Worm (Caenorhabditis elegans): ENCODE measurements around the gene R05G6.10.
A peak's percentile ranks its signal among the peaks of the same experiment; 100 is the strongest.

Gene R05G6.10

DNA sequence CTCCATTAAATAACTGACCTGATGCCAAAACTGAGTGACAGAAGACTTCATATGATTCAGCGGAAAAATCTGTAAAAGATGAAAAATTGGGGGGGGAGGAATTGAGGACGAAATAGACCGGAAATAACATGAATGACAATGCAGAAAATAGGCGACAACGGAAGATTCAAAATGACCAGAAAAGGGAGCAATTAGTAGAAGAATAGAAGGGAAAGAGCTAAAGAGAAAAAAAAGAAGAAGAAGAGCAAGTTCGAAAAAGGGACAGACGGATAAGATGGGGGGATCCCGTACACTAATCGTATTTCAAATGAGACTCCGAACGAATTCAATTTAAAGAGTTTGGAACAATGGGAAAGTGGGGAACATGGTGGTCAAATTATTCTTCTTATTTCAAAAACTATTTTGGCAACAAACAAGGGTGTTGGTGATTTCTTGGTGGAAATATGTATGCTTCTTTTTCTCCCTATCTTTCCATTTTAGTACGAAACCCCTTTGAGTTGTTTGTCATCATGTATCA, at the start of gene R05G6.10:
R05G6.10 (minus strand) TSS at position 51 of the 517 bp plus-strand sequence.
- TF ChIP-seq T22C8.4 (GFP tag; IDR thresholded peaks at IDR 0.05) (no peak), ref-1 (GFP tag; conservative IDR thresholded peaks at IDR 0.05) (no peak), ztf-23 (GFP tag; IDR thresholded peaks at IDR 0.05) (no peak), flt-1 (GFP tag; IDR thresholded peaks at IDR 0.05) (no peak), klf-2 (GFP tag; conservative IDR thresholded peaks at IDR 0.05) (no peak), cog-1 (tag; optimal IDR thresholded peaks at IDR 0.05) (no peak), tab-1 (GFP tag; IDR thresholded peaks at IDR 0.05) (no peak), med-1 (GFP tag; optimal IDR thresholded peaks at IDR 0.05; ENCODE audit: insufficient read depth) (no peak), ztf-29 (GFP tag; IDR thresholded peaks at IDR 0.05) (no peak)

DNA sequence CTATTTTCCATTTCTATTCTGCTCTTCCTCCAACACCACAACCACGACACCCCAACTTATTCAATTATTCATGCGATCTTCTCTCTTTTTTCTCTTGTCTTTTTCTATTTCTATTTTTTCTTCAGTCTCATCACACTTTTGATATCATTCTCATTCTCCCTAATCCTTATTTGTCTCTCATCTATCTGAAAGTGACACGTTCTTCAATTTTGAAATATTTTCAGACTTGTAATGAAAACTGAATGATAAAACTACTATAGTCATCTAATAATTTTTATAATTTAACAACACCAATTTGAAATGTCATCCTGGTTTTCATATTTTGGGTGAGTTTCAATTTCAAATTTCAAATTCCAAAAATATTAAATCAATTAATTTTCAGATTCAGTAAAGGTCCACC, 46.3 kb upstream of the R05G6.10 start, which contains the start of gene cla-1:
cla-1 (plus strand) TSS at position 301 of the 400 bp plus-strand sequence.
- TF ChIP-seq klf-2 (GFP tag; conservative IDR thresholded peaks at IDR 0.05) (no peak), ztf-23 (GFP tag; IDR thresholded peaks at IDR 0.05) (no peak), flt-1 (GFP tag; IDR thresholded peaks at IDR 0.05) (no peak), T22C8.4 (GFP tag; IDR thresholded peaks at IDR 0.05) (no peak), tab-1 (GFP tag; IDR thresholded peaks at IDR 0.05) (no peak), med-1 (GFP tag; optimal IDR thresholded peaks at IDR 0.05; ENCODE audit: insufficient read depth) (no peak), ref-1 (GFP tag; conservative IDR thresholded peaks at IDR 0.05) (no peak), cog-1 (tag; optimal IDR thresholded peaks at IDR 0.05) (no peak), ztf-29 (GFP tag; IDR thresholded peaks at IDR 0.05) (no peak)

DNA sequence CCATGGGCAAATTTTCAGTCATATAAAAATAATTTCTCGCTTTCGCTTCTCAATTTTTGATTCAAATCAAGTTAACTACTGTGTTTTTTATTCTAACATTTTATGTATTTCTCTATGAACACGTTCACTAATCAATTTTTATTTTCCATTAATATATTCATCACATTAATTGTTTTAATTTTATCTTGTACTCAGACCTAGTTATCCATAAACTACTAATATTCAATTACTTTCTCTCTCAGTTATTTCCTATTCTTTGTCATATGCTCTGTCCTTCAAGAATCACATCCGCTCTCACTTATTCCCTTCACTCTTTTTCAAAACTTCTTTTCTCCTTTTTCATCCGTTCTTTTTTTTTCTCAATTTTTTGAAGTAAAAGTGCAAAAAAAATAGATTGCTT, 44.6 kb upstream of the R05G6.10 start:
- TF ChIP-seq tab-1 (GFP tag; IDR thresholded peaks at IDR 0.05) (no peak), klf-2 (GFP tag; conservative IDR thresholded peaks at IDR 0.05) (no peak), ztf-23 (GFP tag; IDR thresholded peaks at IDR 0.05) (no peak), flt-1 (GFP tag; IDR thresholded peaks at IDR 0.05) (no peak), cog-1 (tag; optimal IDR thresholded peaks at IDR 0.05) (no peak), ztf-29 (GFP tag; IDR thresholded peaks at IDR 0.05) (no peak), med-1 (GFP tag; optimal IDR thresholded peaks at IDR 0.05; ENCODE audit: insufficient read depth) (no peak), T22C8.4 (GFP tag; IDR thresholded peaks at IDR 0.05) (no peak), ref-1 (GFP tag; conservative IDR thresholded peaks at IDR 0.05) (no peak)

DNA sequence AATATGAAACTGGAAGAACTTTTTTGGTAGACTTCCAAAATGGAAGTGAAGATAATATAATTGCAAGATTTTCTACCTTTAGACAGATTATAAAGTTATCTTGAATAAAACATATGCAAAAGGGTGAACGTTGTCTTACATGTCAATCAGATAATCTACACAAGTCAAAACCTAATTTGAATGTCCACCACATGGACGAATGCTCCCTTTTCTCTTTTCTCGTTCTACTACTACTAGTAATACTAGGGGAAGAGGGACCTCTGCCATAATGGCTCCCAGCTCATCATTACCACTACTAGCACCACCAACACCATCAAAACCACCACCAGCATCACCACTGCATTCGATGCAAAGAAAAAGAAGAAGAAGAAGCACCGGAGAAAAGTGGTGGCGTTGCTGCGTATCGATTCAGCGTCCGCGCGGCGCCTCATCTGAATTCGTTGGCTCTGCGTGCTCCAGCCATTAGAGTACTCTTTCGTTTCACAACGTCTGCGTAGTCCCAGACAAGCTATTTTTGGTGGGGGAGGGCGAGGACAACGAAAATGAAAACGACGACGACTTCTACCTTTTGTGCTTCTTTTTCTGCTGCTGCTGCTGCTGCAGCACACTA, 43.0 kb upstream of the R05G6.10 start:
- TF ChIP-seq klf-2 (GFP tag; conservative IDR thresholded peaks at IDR 0.05): no peak
- no peak for TF ChIP-seq T22C8.4 (GFP tag; IDR thresholded peaks at IDR 0.05)
- no peak for TF ChIP-seq flt-1 (GFP tag; IDR thresholded peaks at IDR 0.05)
- TF ChIP-seq ref-1 (GFP tag; conservative IDR thresholded peaks at IDR 0.05): no peak
- no peak for TF ChIP-seq tab-1 (GFP tag; IDR thresholded peaks at IDR 0.05)
- TF ChIP-seq med-1 (GFP tag; optimal IDR thresholded peaks at IDR 0.05; ENCODE audit: insufficient read depth): no peak
- no peak for TF ChIP-seq ztf-29 (GFP tag; IDR thresholded peaks at IDR 0.05)
- no peak for TF ChIP-seq cog-1 (tag; optimal IDR thresholded peaks at IDR 0.05)
- TF ChIP-seq ztf-23 (GFP tag; IDR thresholded peaks at IDR 0.05): no peak

DNA sequence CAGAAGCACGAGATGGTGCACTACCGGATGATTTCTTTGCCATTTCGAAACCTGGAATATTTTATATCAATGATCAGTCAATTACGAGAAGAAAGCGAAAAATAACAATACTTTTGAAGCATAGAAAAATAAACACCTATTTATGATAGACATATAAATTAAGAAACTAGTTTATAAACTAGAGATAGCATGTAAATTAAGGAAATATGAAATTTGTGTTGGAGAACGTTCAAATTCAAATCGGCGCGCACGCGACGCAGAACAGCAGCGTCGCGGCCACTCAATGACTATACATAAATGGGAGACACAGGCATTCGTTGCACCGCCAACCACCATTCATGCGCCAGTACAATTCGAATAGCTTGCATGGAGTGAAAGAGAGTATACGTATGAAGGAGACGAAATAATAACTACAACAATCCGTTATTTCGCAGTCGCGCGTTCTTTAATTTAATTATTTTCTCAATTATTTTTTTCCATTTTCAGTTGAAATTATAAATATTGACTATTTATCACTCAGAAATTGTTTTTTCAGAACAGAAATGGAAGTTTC, 37.8 kb upstream of the R05G6.10 start, which contains the start of the genes cec-5 and nol-10:
cec-5 (minus strand) TSS at position 51 of the 553 bp plus-strand sequence.
nol-10 (plus strand) TSS at position 536 of the 553 bp plus-strand sequence.
- no peak for TF ChIP-seq T22C8.4 (GFP tag; IDR thresholded peaks at IDR 0.05)
- TF ChIP-seq flt-1 (GFP tag; IDR thresholded peaks at IDR 0.05): peak; percentile 45; the same call in 1 of the 2 replicates
- TF ChIP-seq klf-2 (GFP tag; conservative IDR thresholded peaks at IDR 0.05): no peak
- TF ChIP-seq cog-1 (tag; optimal IDR thresholded peaks at IDR 0.05): peak; percentile 70

DNA sequence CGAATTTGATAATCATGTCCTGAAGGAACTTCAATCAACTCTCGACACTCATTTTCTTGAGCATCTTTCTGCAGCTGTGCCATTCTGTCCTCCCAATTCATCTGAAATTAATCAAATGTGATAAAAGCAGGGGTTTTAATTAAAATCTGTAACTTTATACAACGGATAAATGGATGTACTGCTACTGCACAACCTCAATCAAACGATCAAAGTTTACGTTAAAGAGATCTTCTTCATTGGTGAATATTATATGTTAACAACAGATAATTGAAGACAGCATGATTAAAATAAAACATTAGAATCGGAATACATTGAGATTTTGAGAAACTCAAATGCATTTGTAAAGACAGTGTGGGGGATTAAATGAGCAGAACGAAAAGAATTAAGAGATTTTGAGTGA, 35.9 kb upstream of the R05G6.10 start, which contains the start of gene F32E10.5:
F32E10.5 (minus strand) TSS at position 101 of the 400 bp plus-strand sequence.
- TF ChIP-seq klf-2 (GFP tag; conservative IDR thresholded peaks at IDR 0.05): no peak
- TF ChIP-seq flt-1 (GFP tag; IDR thresholded peaks at IDR 0.05): no peak
- no peak for TF ChIP-seq T22C8.4 (GFP tag; IDR thresholded peaks at IDR 0.05)
- no peak for TF ChIP-seq ref-1 (GFP tag; conservative IDR thresholded peaks at IDR 0.05)
- no peak for TF ChIP-seq med-1 (GFP tag; optimal IDR thresholded peaks at IDR 0.05; ENCODE audit: insufficient read depth)
- TF ChIP-seq ztf-23 (GFP tag; IDR thresholded peaks at IDR 0.05): no peak
- TF ChIP-seq ztf-29 (GFP tag; IDR thresholded peaks at IDR 0.05): no peak
- no peak for TF ChIP-seq tab-1 (GFP tag; IDR thresholded peaks at IDR 0.05)

DNA sequence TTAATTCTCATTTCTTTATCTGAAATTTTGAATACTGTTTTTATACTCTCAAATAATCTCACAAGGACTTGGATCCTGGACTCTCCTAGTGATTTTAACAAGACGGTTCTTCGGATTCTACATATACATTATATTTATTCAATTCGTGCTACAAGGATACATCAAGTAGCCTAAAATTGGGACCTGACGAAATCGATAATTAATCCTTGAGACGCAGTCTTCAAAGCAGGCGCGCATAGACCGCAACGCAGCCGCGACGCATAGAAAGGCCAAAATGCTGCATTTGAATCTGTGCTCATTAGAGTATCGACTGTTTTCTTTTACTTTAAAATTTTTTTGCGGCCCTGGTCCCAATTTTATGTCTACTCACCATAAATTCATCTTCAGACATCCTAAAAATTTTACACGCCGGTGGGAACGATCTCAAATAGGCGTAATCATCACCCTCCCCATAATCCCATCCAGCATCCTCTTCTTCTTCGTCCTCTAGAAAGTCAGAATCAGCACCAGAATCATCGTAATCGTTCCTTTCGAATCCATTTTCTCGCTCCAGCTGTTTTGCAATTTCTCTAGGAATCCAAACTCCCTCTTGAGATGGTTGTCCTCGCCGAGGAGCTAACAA, 32.9 kb upstream of the R05G6.10 start, which contains the start of gene cec-4:
cec-4 (plus strand) TSS at position 572 of the 622 bp plus-strand sequence.
- no peak for TF ChIP-seq ztf-23 (GFP tag; IDR thresholded peaks at IDR 0.05)
- TF ChIP-seq T22C8.4 (GFP tag; IDR thresholded peaks at IDR 0.05): 0 out of 2 replicates have a peak, but pooled peaks have one; percentile 8

DNA sequence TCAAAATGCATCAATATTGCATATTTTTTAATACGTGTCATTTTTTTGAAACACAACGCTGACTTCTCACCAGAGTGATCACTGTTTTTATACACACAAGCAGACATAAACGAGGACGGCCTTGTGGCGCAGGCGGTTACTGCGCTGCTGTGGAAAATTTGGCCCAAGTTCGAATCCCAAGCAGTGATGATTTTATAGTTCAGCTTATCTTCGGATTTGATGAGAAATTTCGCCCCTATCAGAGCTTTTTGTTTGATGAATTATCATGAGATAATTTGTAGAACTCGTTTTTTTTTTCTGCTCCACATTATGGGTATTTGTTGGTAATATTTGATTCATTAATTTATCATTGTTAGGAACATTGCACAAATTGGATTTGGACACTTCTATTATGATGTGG, 31.6 kb upstream of the R05G6.10 start:
- TF ChIP-seq T22C8.4 (GFP tag; IDR thresholded peaks at IDR 0.05) (peak; percentile 94), med-1 (GFP tag; optimal IDR thresholded peaks at IDR 0.05; ENCODE audit: insufficient read depth) (peak; percentile 89), tab-1 (GFP tag; IDR thresholded peaks at IDR 0.05) (peak; percentile 97), ztf-23 (GFP tag; IDR thresholded peaks at IDR 0.05) (peak; percentile 96), cog-1 (tag; optimal IDR thresholded peaks at IDR 0.05) (peak; percentile 89), flt-1 (GFP tag; IDR thresholded peaks at IDR 0.05) (peak; percentile 97), ref-1 (GFP tag; conservative IDR thresholded peaks at IDR 0.05) (peak; percentile 92), klf-2 (GFP tag; conservative IDR thresholded peaks at IDR 0.05) (peak; percentile 94), ztf-29 (GFP tag; IDR thresholded peaks at IDR 0.05) (peak; percentile 97)

DNA sequence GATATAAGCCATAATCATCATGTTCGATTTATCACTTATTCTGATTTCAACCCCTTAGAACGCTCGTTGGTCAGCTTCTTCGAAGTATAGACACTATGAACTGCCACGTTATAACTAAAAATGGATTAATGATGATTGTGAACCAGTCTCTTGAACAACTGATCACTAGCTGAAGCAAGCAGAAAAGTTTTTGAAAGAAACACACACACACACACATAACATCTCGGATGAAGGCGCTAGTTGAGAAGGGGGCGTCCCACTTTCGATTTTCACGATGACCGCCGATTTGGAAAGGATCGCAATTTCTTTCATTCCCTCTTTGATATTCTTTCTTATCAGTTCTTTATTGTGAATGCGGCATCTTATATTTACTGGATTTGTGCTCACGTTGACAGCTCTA, 26.3 kb upstream of the R05G6.10 start, which contains the start of gene clec-180:
clec-180 (plus strand) TSS at position 301 of the 400 bp plus-strand sequence.
- no peak for TF ChIP-seq T22C8.4 (GFP tag; IDR thresholded peaks at IDR 0.05)

All from whole organism, midembryonic.